Fruit fly (Drosophila melanogaster): ENCODE measurements around the gene CG12728.

CG12728 gene

dm6 chrX:5970666-5971057 is 28.3 kb downstream of the CG12728 start:
- TF ChIP-seq CG14711 (tag; optimal IDR thresholded peaks at IDR 0.05) (no peak), pad (GFP tag; optimal IDR thresholded peaks at IDR 0.05) (no peak), cnc (optimal IDR thresholded peaks at IDR 0.05) (no peak), CG7045 (GFP tag; optimal IDR thresholded peaks at IDR 0.05) (no peak), Clk (GFP tag; optimal IDR thresholded peaks at IDR 0.05) (no peak), cic (GFP tag; optimal IDR thresholded peaks at IDR 0.05) (no peak), CG12768 (GFP tag; optimal IDR thresholded peaks at IDR 0.05) (no peak), toe (GFP tag; optimal IDR thresholded peaks at IDR 0.05) (no peak), CG11617 (GFP tag; optimal IDR thresholded peaks at IDR 0.05) (no peak), CG1620 (GFP tag; optimal IDR thresholded peaks at IDR 0.05) (no peak), kay (GFP tag; ENCODE audit: borderline replicate concordance) (no peak), Crg-1 (GFP tag; optimal IDR thresholded peaks at IDR 0.05) (no peak), bab1 (GFP tag; optimal IDR thresholded peaks at IDR 0.05) (no peak), Mnt (GFP tag; optimal IDR thresholded peaks at IDR 0.05) (no peak), CG7101 (tag; optimal IDR thresholded peaks at IDR 0.05) (no peak), CG5204 (GFP tag; optimal IDR thresholded peaks at IDR 0.05) (no peak), CG33017 (tag; optimal IDR thresholded peaks at IDR 0.05) (no peak)

DNA sequence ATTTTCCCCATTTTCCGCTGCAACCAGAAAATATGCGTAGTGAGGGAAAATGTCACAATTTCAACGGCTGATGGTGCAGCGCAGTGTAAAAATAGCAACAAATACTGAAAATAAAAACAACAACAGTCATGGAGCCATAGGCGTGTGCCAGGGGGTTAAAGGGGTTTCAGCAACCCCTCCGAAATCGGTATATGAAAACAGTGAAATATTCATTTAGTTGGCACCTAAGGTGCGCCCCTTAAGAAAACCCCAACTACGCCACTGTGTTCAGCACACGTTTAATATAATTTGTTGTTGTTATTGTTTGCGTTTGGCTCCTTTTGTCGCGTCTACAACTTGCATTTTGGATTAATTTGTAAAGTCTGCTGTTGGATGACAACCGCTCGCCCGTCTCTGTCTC is 29.6 kb downstream of the CG12728 start:
- TF ChIP-seq CG33017 (tag; optimal IDR thresholded peaks at IDR 0.05) (no peak), bab1 (GFP tag; optimal IDR thresholded peaks at IDR 0.05) (no peak), Clk (GFP tag; optimal IDR thresholded peaks at IDR 0.05) (no peak), CG7101 (tag; optimal IDR thresholded peaks at IDR 0.05) (no peak), CG1620 (GFP tag; optimal IDR thresholded peaks at IDR 0.05) (no peak)

DNA sequence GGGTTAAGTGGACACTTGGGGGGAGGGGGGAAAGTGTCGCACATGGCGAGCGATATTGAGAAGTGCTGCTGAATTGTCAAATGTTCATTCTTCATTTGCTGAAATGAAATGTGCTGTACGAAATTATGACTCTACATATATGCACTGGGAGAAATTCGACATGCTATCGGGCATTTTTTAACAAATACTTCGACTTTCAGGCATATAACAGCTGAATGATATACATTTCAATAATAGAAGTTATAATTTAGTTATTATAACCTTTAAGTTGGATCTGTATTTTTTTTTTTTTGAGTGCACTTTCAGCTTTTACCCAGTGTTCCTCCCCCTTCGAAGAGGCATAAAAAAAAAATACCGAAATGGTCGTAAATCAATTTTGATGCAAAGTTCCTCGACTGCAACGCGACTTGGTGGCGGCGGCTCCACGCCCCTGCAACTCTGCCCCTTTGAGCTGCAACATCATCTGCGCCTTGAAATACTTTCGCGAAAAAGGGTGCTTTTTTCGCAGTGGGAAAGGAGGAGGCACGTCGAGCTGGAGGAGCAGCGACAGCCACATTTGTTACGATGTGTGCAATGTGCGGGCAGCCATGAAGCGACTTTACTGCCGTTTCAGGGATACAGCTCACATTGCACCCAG is 31.1 kb downstream of the CG12728 start:
- TF ChIP-seq CG14711 (tag; optimal IDR thresholded peaks at IDR 0.05) (no peak), ovo (GFP tag; optimal IDR thresholded peaks at IDR 0.05) (no peak), CG12768 (GFP tag; optimal IDR thresholded peaks at IDR 0.05) (no peak), cnc (optimal IDR thresholded peaks at IDR 0.05) (no peak)

dm6 chrX:5974358-5975143 is 32.1 kb downstream of the CG12728 start:
- TF ChIP-seq ovo (GFP tag; optimal IDR thresholded peaks at IDR 0.05) (no peak), Mnt (GFP tag; optimal IDR thresholded peaks at IDR 0.05) (no peak)

dm6 chrX:5977113-5977512 is 34.7 kb downstream of the CG12728 start:
- no peak for TF ChIP-seq Mnt (GFP tag; optimal IDR thresholded peaks at IDR 0.05)
- TF ChIP-seq kay (GFP tag; ENCODE audit: borderline replicate concordance): peak; percentile 17
- TF ChIP-seq ovo (GFP tag; optimal IDR thresholded peaks at IDR 0.05): no peak
- no peak for TF ChIP-seq CG14711 (tag; optimal IDR thresholded peaks at IDR 0.05)

DNA sequence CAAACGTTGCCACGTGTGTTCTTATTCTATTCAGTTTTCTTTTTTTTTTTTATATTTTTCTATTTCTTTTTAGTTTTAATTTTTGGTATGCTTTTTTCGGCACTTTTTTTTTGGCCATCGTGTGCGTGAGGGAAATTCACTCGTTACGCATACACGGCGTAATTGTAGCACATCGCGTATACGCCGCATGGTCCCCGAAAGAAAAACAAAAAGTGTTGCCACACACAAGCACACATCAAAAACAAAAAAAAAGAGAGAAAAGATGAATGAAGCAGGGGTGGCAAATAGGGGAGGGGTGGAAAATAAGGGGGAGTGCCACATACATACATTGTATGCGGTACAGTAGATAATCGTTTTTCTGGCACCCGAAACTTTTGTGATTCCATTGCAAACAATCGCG is 35.4 kb downstream of the CG12728 start:
- TF ChIP-seq kay (GFP tag; ENCODE audit: borderline replicate concordance): no peak
- no peak for TF ChIP-seq Hr96 (GFP tag; optimal IDR thresholded peaks at IDR 0.05)
- no peak for TF ChIP-seq CG14711 (tag; optimal IDR thresholded peaks at IDR 0.05)
- no peak for TF ChIP-seq tj (GFP tag; optimal IDR thresholded peaks at IDR 0.05)
- TF ChIP-seq CG7101 (tag; optimal IDR thresholded peaks at IDR 0.05): no peak
- no peak for TF ChIP-seq Crg-1 (GFP tag; optimal IDR thresholded peaks at IDR 0.05)
- TF ChIP-seq CG1620 (GFP tag; optimal IDR thresholded peaks at IDR 0.05): no peak
- no peak for TF ChIP-seq cic (GFP tag; optimal IDR thresholded peaks at IDR 0.05)
- no peak for TF ChIP-seq CG12768 (GFP tag; optimal IDR thresholded peaks at IDR 0.05)

- TF ChIP-seq CG11617 (GFP tag; optimal IDR thresholded peaks at IDR 0.05) (no peak), CG14711 (tag; optimal IDR thresholded peaks at IDR 0.05) (peak; percentile 28)
These were observed 38.5 kb downstream of the CG12728 start for dm6 chrX:5980883-5981282.

- no peak for TF ChIP-seq Mnt (GFP tag; optimal IDR thresholded peaks at IDR 0.05)
- no peak for TF ChIP-seq CG1620 (GFP tag; optimal IDR thresholded peaks at IDR 0.05)
- no peak for TF ChIP-seq pad (GFP tag; optimal IDR thresholded peaks at IDR 0.05)
- TF ChIP-seq ovo (GFP tag; optimal IDR thresholded peaks at IDR 0.05): no peak
- no peak for TF ChIP-seq cic (GFP tag; optimal IDR thresholded peaks at IDR 0.05)
- TF ChIP-seq bab1 (GFP tag; optimal IDR thresholded peaks at IDR 0.05): no peak
- no peak for TF ChIP-seq CG12768 (GFP tag; optimal IDR thresholded peaks at IDR 0.05)
- no peak for TF ChIP-seq Hr96 (GFP tag; optimal IDR thresholded peaks at IDR 0.05)
- TF ChIP-seq CG5204 (GFP tag; optimal IDR thresholded peaks at IDR 0.05): no peak
- no peak for TF ChIP-seq CG7045 (GFP tag; optimal IDR thresholded peaks at IDR 0.05)
- no peak for TF ChIP-seq CG11617 (GFP tag; optimal IDR thresholded peaks at IDR 0.05)
- no peak for TF ChIP-seq cnc (optimal IDR thresholded peaks at IDR 0.05)
- TF ChIP-seq toe (GFP tag; optimal IDR thresholded peaks at IDR 0.05): no peak
- no peak for TF ChIP-seq kay (GFP tag; ENCODE audit: borderline replicate concordance)
- TF ChIP-seq Crg-1 (GFP tag; optimal IDR thresholded peaks at IDR 0.05): no peak
These were observed 39.0 kb downstream of the CG12728 start for dm6 chrX:5981410-5981809.

Data from whole organism, adult.